Fruit fly (Drosophila melanogaster) Kc167 (cell line): ENCODE data around the gene smog.

Source experiments
- Myc ChIP-seq: fragments of >200 bp; optimal IDR thresholded peaks from 2 replicates; lab custom pipeline; 2017; ENCODE audit warnings: missing external identifiers
- Sin3A ChIP-seq: fragments of >200 bp; optimal IDR thresholded peaks from 2 replicates; lab custom pipeline; 2018; ENCODE audit warnings: missing external identifiers
- h ChIP-seq: fragments of >200 bp; optimal IDR thresholded peaks from 3 replicates; lab custom pipeline; 2018; ENCODE audit warnings: missing external identifiers
- insv ChIP-seq: fragments of >200 bp; optimal IDR thresholded peaks from 3 replicates; lab custom pipeline; 2018; ENCODE audit warnings: missing external identifiers
- psq ChIP-seq: fragments of >200 bp; optimal IDR thresholded peaks from 2 replicates; lab custom pipeline; 2017; ENCODE audit warnings: missing external identifiers
- ttk ChIP-seq: sonication (Bioruptor generic); optimal IDR thresholded peaks from 2 replicates; lab custom pipeline; 2017; ENCODE audit warnings: missing external identifiers

Gene smog

dm6 chr2L:4886132-4886531, 33.5 kb downstream of the smog start:
- TF ChIP-seq ttk (lab: Kevin White, UChicago) = no peak
- TF ChIP-seq Myc (lab: Kevin White, UChicago) = no peak
- no peak for TF ChIP-seq Sin3A (lab: Kevin White, UChicago)
- TF ChIP-seq h = no peak
- TF ChIP-seq insv = no peak
- TF ChIP-seq psq (lab: Kevin White, UChicago) = no peak

dm6 chr2L:4886645-4887044, 34.0 kb downstream of the smog start:
- TF ChIP-seq h = no peak
- no peak for TF ChIP-seq Sin3A (lab: Kevin White, UChicago)
- TF ChIP-seq psq (lab: Kevin White, UChicago) = no peak
- TF ChIP-seq Myc (lab: Kevin White, UChicago) = no peak
- no peak for TF ChIP-seq ttk (lab: Kevin White, UChicago)
- no peak for TF ChIP-seq insv

- TF ChIP-seq ttk (lab: Kevin White, UChicago) (no peak), h (no peak)
Observed at dm6 chr2L:4887382-4888219, 34.9 kb downstream of the smog start.

- TF ChIP-seq ttk (lab: Kevin White, UChicago) = no peak
Observed at dm6 chr2L:4888541-4888940, 35.9 kb downstream of the smog start.

- no peak for TF ChIP-seq Sin3A (lab: Kevin White, UChicago)
- TF ChIP-seq insv = no peak
- no peak for TF ChIP-seq psq (lab: Kevin White, UChicago)
- TF ChIP-seq Myc (lab: Kevin White, UChicago) = no peak
- no peak for TF ChIP-seq ttk (lab: Kevin White, UChicago)
- TF ChIP-seq h = no peak
Observed at dm6 chr2L:4889451-4890045, 36.9 kb downstream of the smog start, which contains the start of gene CG15625. TSS of gene CG15625 (plus strand) at chr2L:4889995.

- no peak for TF ChIP-seq psq (lab: Kevin White, UChicago)
- no peak for TF ChIP-seq h
- TF ChIP-seq ttk (lab: Kevin White, UChicago) = no peak
- TF ChIP-seq Sin3A (lab: Kevin White, UChicago) = no peak
- TF ChIP-seq Myc (lab: Kevin White, UChicago) = no peak
Observed at dm6 chr2L:4891914-4892469, 39.3 kb downstream of the smog start, which contains the start of gene CG3036. TSS of gene CG3036 (plus strand) at chr2L:4892112.

- TF ChIP-seq Myc (lab: Kevin White, UChicago) (no peak), insv (no peak), psq (lab: Kevin White, UChicago) (no peak), h (no peak), Sin3A (lab: Kevin White, UChicago) (no peak), ttk (lab: Kevin White, UChicago) (no peak)
Observed at dm6 chr2L:4893612-4894011, 40.9 kb downstream of the smog start.

- TF ChIP-seq Sin3A (lab: Kevin White, UChicago) (no peak), h (no peak), psq (lab: Kevin White, UChicago) (no peak), Myc (lab: Kevin White, UChicago) (no peak), insv (no peak), ttk (lab: Kevin White, UChicago) (no peak)
Observed at dm6 chr2L:4895902-4896301, 43.2 kb downstream of the smog start.

- TF ChIP-seq Myc (lab: Kevin White, UChicago) = no peak
- no peak for TF ChIP-seq psq (lab: Kevin White, UChicago)
- no peak for TF ChIP-seq insv
- no peak for TF ChIP-seq Sin3A (lab: Kevin White, UChicago)
- no peak for TF ChIP-seq ttk (lab: Kevin White, UChicago)
- TF ChIP-seq h = no peak
Observed at dm6 chr2L:4896484-4897205, 44.0 kb downstream of the smog start.

- no peak for TF ChIP-seq ttk (lab: Kevin White, UChicago)
- TF ChIP-seq insv = no peak
- no peak for TF ChIP-seq Myc (lab: Kevin White, UChicago)
- TF ChIP-seq psq (lab: Kevin White, UChicago) = no peak
- TF ChIP-seq Sin3A (lab: Kevin White, UChicago) = no peak
- no peak for TF ChIP-seq h
Observed at dm6 chr2L:4898165-4898564, 45.5 kb downstream of the smog start.

- no peak for TF ChIP-seq Myc (lab: Kevin White, UChicago)
- TF ChIP-seq ttk (lab: Kevin White, UChicago) = no peak
- no peak for TF ChIP-seq insv
- TF ChIP-seq h = no peak
- TF ChIP-seq Sin3A (lab: Kevin White, UChicago) = no peak
- no peak for TF ChIP-seq psq (lab: Kevin White, UChicago)
Observed at dm6 chr2L:4899599-4900559, 47.2 kb downstream of the smog start.
